Worm (Caenorhabditis elegans): ENCODE results near the gene F26D11.12.

Gene F26D11.12

DNA sequence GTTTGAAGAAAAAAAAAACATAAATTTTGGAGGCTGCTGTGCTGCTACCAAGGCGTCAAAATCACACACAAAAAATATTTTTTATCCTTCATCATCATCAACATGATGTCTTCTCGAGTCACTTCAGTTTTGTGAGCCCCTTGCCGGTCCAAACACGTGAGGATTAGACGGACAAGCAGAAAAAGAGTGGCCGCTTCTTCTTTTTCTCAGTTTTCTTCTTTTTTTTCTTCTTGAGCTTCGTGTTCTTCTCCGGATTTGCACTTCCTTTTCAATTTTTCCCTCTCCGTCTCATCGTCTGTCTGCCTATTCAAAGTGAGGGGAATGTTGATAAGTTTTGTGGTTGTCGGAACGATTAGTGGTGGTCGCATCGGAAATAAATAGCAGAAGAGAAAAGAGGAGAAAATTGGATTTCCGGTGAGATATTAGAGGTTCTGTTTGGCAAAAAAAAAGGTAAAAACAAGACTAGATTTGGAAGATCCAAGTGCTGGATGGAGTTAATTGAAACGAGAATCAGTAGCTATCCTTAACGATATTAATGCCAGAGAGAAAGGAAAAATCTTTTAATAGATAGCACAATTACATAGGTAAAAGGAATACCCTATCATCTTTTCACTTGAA, 25.4 kb upstream of the F26D11.12 start:
- no peak for TF ChIP-seq hmbx-1 (tag; optimal IDR thresholded peaks at IDR 0.05)
- TF ChIP-seq hmg-4 (GFP tag; optimal IDR thresholded peaks at IDR 0.05) = no peak
- no peak for TF ChIP-seq hnd-1 (tag; optimal IDR thresholded peaks at IDR 0.05)
- no peak for TF ChIP-seq F13C5.2 (tag; optimal IDR thresholded peaks at IDR 0.05)
- no peak for TF ChIP-seq flt-1 (GFP tag; IDR thresholded peaks at IDR 0.05)
- TF ChIP-seq tbx-37 (GFP tag; conservative IDR thresholded peaks at IDR 0.05) = no peak
- no peak for TF ChIP-seq ceh-36 (tag; optimal IDR thresholded peaks at IDR 0.05)
- no peak for TF ChIP-seq sea-1 (GFP tag; conservative IDR thresholded peaks at IDR 0.05)
- no peak for TF ChIP-seq B0310.2 (tag; optimal IDR thresholded peaks at IDR 0.05)
- TF ChIP-seq aly-1 (tag; optimal IDR thresholded peaks at IDR 0.05) = no peak
- no peak for TF ChIP-seq ama-1 (optimal IDR thresholded peaks at IDR 0.05)
- no peak for TF ChIP-seq tbx-11 (GFP tag; IDR thresholded peaks at IDR 0.05)
- no peak for TF ChIP-seq ceh-13 (GFP tag; optimal IDR thresholded peaks at IDR 0.05)
- no peak for TF ChIP-seq scrt-1 (GFP tag; IDR thresholded peaks at IDR 0.05)

ce11 chrV:7978798-7979197, 23.7 kb upstream of the F26D11.12 start:
- TF ChIP-seq F13C5.2 (tag; optimal IDR thresholded peaks at IDR 0.05) (peak; percentile 38), hnd-1 (tag; optimal IDR thresholded peaks at IDR 0.05) (no peak), sea-1 (GFP tag; conservative IDR thresholded peaks at IDR 0.05) (peak; percentile 40; the same call in 1 of the 2 replicates), hmg-4 (GFP tag; optimal IDR thresholded peaks at IDR 0.05) (peak; percentile 87), ets-7 (tag; optimal IDR thresholded peaks at IDR 0.05) (no peak), B0310.2 (tag; optimal IDR thresholded peaks at IDR 0.05) (peak; percentile 74), ceh-36 (tag; optimal IDR thresholded peaks at IDR 0.05) (peak; percentile 17), tra-4 (tag; optimal IDR thresholded peaks at IDR 0.05) (no peak), ceh-13 (GFP tag; optimal IDR thresholded peaks at IDR 0.05) (no peak)

- TF ChIP-seq aly-1 (tag; optimal IDR thresholded peaks at IDR 0.05) (peak; percentile 21), ets-7 (tag; optimal IDR thresholded peaks at IDR 0.05) (no peak)
These were observed 22.8 kb upstream of the F26D11.12 start, which contains the start of gene let-413 for ce11 chrV:7977701-7978461. let-413 (minus strand) TSS chrV:7977776.

- no peak for TF ChIP-seq ama-1 (optimal IDR thresholded peaks at IDR 0.05)
- no peak for TF ChIP-seq tra-4 (tag; optimal IDR thresholded peaks at IDR 0.05)
- TF ChIP-seq aly-1 (tag; optimal IDR thresholded peaks at IDR 0.05) = no peak
- TF ChIP-seq flt-1 (GFP tag; IDR thresholded peaks at IDR 0.05) = no peak
- TF ChIP-seq tbx-37 (GFP tag; conservative IDR thresholded peaks at IDR 0.05) = no peak
- TF ChIP-seq tbx-11 (GFP tag; IDR thresholded peaks at IDR 0.05) = no peak
- no peak for TF ChIP-seq hnd-1 (tag; optimal IDR thresholded peaks at IDR 0.05)
- TF ChIP-seq ceh-13 (GFP tag; optimal IDR thresholded peaks at IDR 0.05) = no peak
- no peak for TF ChIP-seq ceh-36 (tag; optimal IDR thresholded peaks at IDR 0.05)
- TF ChIP-seq B0310.2 (tag; optimal IDR thresholded peaks at IDR 0.05) = no peak
- no peak for TF ChIP-seq ets-7 (tag; optimal IDR thresholded peaks at IDR 0.05)
- TF ChIP-seq F13C5.2 (tag; optimal IDR thresholded peaks at IDR 0.05) = no peak
These were observed 16.3 kb upstream of the F26D11.12 start for ce11 chrV:7971376-7971775.

ce11 chrV:7970519-7970918, 15.4 kb upstream of the F26D11.12 start:
- TF ChIP-seq tbx-11 (GFP tag; IDR thresholded peaks at IDR 0.05) (no peak), scrt-1 (GFP tag; IDR thresholded peaks at IDR 0.05) (no peak), pes-1 (GFP tag; IDR thresholded peaks at IDR 0.05) (no peak), sea-1 (GFP tag; conservative IDR thresholded peaks at IDR 0.05) (no peak), hnd-1 (tag; optimal IDR thresholded peaks at IDR 0.05) (no peak), tra-4 (tag; optimal IDR thresholded peaks at IDR 0.05) (no peak), tbx-37 (GFP tag; conservative IDR thresholded peaks at IDR 0.05) (no peak), hmbx-1 (tag; optimal IDR thresholded peaks at IDR 0.05) (no peak), flt-1 (GFP tag; IDR thresholded peaks at IDR 0.05) (no peak)

ce11 chrV:7969107-7969506, 14.0 kb upstream of the F26D11.12 start, which contains the start of gene che-7:
che-7 (minus strand) TSS chrV:7969207.
- TF ChIP-seq F13C5.2 (tag; optimal IDR thresholded peaks at IDR 0.05) (no peak), hmbx-1 (tag; optimal IDR thresholded peaks at IDR 0.05) (no peak), tbx-11 (GFP tag; IDR thresholded peaks at IDR 0.05) (no peak), ceh-13 (GFP tag; optimal IDR thresholded peaks at IDR 0.05) (no peak), tra-4 (tag; optimal IDR thresholded peaks at IDR 0.05) (no peak), hnd-1 (tag; optimal IDR thresholded peaks at IDR 0.05) (no peak), ets-7 (tag; optimal IDR thresholded peaks at IDR 0.05) (no peak), ama-1 (optimal IDR thresholded peaks at IDR 0.05) (no peak), sea-1 (GFP tag; conservative IDR thresholded peaks at IDR 0.05) (no peak), tbx-37 (GFP tag; conservative IDR thresholded peaks at IDR 0.05) (no peak), pes-1 (GFP tag; IDR thresholded peaks at IDR 0.05) (no peak), flt-1 (GFP tag; IDR thresholded peaks at IDR 0.05) (no peak), hmg-4 (GFP tag; optimal IDR thresholded peaks at IDR 0.05) (no peak), scrt-1 (GFP tag; IDR thresholded peaks at IDR 0.05) (no peak), ceh-36 (tag; optimal IDR thresholded peaks at IDR 0.05) (no peak), aly-1 (tag; optimal IDR thresholded peaks at IDR 0.05) (no peak), B0310.2 (tag; optimal IDR thresholded peaks at IDR 0.05) (no peak)

DNA sequence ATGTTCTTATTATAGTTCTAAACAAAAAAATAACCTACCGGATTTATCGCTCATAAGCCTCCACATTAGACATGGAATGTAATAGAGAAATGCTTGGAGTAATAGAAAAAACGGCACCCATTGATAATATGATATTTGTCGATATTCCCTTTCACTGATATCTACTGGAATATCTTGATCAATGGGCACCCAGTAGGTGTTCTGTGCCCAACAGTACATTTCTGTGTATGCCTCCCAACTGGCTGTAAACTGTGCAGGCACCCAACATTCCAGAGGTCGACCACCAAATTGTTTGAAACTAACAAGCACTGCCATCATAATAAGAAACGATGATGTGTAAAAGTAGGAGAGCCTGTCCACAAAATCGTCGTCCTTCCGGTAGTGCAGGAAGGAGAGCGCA, 9.3 kb upstream of the F26D11.12 start:
- TF ChIP-seq ceh-36 (tag; optimal IDR thresholded peaks at IDR 0.05) (no peak), sea-1 (GFP tag; conservative IDR thresholded peaks at IDR 0.05) (no peak), hmbx-1 (tag; optimal IDR thresholded peaks at IDR 0.05) (no peak), aly-1 (tag; optimal IDR thresholded peaks at IDR 0.05) (no peak), ceh-13 (GFP tag; optimal IDR thresholded peaks at IDR 0.05) (no peak), hmg-4 (GFP tag; optimal IDR thresholded peaks at IDR 0.05) (no peak), flt-1 (GFP tag; IDR thresholded peaks at IDR 0.05) (no peak), B0310.2 (tag; optimal IDR thresholded peaks at IDR 0.05) (no peak), F13C5.2 (tag; optimal IDR thresholded peaks at IDR 0.05) (no peak)

Data from whole organism, early embryonic.